Worm (Caenorhabditis elegans) whole organism, L4 larva: ENCODE data around the gene lgg-1.

ENCODE experiments used
- D1046.2 ChIP-seq: fragments of 200-800 bp; sonication (Bioruptor generic); IDR thresholded peaks from 2 replicates; pipeline ENCODE4 v1.3.6; 2022; ENCODE audit warnings: missing genetic modification characterization, missing compliant biosample characterization
- F37D6.2 ChIP-seq: sonication (generic microtip); optimal IDR thresholded peaks from 2 replicates; lab custom pipeline; 2016; ENCODE audit warnings: mild to moderate bottlenecking, missing genetic modification characterization, missing compliant biosample characterization
- F49E8.2 ChIP-seq: sonication (generic microtip); optimal IDR thresholded peaks from 2 replicates; lab custom pipeline; 2016; ENCODE audit warnings: missing compliant biosample characterization, mild to moderate bottlenecking, missing genetic modification characterization, borderline replicate concordance
- R02D3.7 ChIP-seq: fragments of 150-350 bp; sonication (generic microtip); optimal IDR thresholded peaks from 3 replicates; lab custom pipeline; 2014; ENCODE audit warnings: missing biosample characterization, missing genetic modification characterization
- T20F7.1 ChIP-seq: fragments of 200-800 bp; sonication (Bioruptor generic); optimal IDR thresholded peaks from 2 replicates; lab custom pipeline; 2018; ENCODE audit warnings: mild to moderate bottlenecking, missing genetic modification characterization, missing compliant biosample characterization
- T26A8.4 ChIP-seq: fragments of 200-800 bp; sonication (Bioruptor generic); IDR thresholded peaks from 2 replicates; pipeline ENCODE4 v1.3.6; 2022; ENCODE audit warnings: missing genetic modification characterization, missing compliant biosample characterization
- Y105C5A.15 ChIP-seq: fragments of 200-800 bp; sonication (Bioruptor generic); IDR thresholded peaks from 2 replicates; pipeline ENCODE4 v1.3.6; 2022; ENCODE audit warnings: missing genetic modification characterization, missing compliant biosample characterization
- Y75B8A.6 ChIP-seq: fragments of 200-800 bp; sonication (Bioruptor generic); IDR thresholded peaks from 2 replicates; pipeline ENCODE4 v1.3.6; 2022; ENCODE audit warnings: missing genetic modification reagents, missing genetic modification characterization, missing compliant biosample characterization
- attf-4 ChIP-seq: sonication (generic microtip); optimal IDR thresholded peaks from 3 replicates; lab custom pipeline; 2017; ENCODE audit warnings: missing biosample characterization, missing genetic modification characterization
- ceh-32 ChIP-seq: sonication (generic microtip); optimal IDR thresholded peaks from 2 replicates; lab custom pipeline; 2016; ENCODE audit warnings: mild to moderate bottlenecking, missing genetic modification characterization, missing compliant biosample characterization; ENCODE audit not compliant: poor library complexity
- ceh-44 ChIP-seq: fragments of 200-800 bp; sonication (Bioruptor generic); IDR thresholded peaks from 2 replicates; pipeline ENCODE4 v1.3.6; 2022; ENCODE audit warnings: missing genetic modification reagents, missing genetic modification characterization, missing compliant biosample characterization
- ceh-62 ChIP-seq: sonication (generic microtip); optimal IDR thresholded peaks from 2 replicates; lab custom pipeline; 2017; ENCODE audit warnings: missing biosample characterization, missing genetic modification characterization
- daf-16 ChIP-seq, 3 experiments: sonication (generic microtip); optimal IDR thresholded peaks; 2 replicates each; lab custom pipeline; 2016 to 2017; ENCODE audit warnings: missing genetic modification characterization in 3 of 3, missing genetic modification reagents in 3 of 3, mild to moderate bottlenecking in 2 of 3, missing compliant biosample characterization in 2 of 3, missing biosample characterization in 1 of 3, moderate library complexity in 1 of 3
- daf-19 ChIP-seq: fragments of 200-800 bp; sonication (Bioruptor generic); conservative IDR thresholded peaks from 2 replicates; pipeline ENCODE4 v1.3.6; 2022; ENCODE audit warnings: missing genetic modification characterization, missing compliant biosample characterization
- daf-8 ChIP-seq: fragments of 200-800 bp; sonication (Bioruptor generic); IDR thresholded peaks from 2 replicates; pipeline ENCODE4 v1.3.6; 2022; ENCODE audit warnings: missing genetic modification characterization, missing compliant biosample characterization
- dmd-6 ChIP-seq: fragments of 200-800 bp; sonication (Bioruptor generic); IDR thresholded peaks from 2 replicates; pipeline ENCODE4 v1.3.6; 2022; ENCODE audit warnings: missing genetic modification reagents, missing genetic modification characterization, missing compliant biosample characterization
- dmd-9 ChIP-seq: fragments of 200-800 bp; sonication (Bioruptor generic); IDR thresholded peaks from 2 replicates; pipeline ENCODE4 v1.3.6; 2022; ENCODE audit warnings: missing genetic modification reagents, missing genetic modification characterization, missing compliant biosample characterization
- dpl-1 ChIP-seq: fragments of 150-350 bp; optimal IDR thresholded peaks from 2 replicates; lab custom pipeline; 2014; ENCODE audit warnings: missing biosample characterization, missing genetic modification reagents, missing genetic modification characterization
- dve-1 ChIP-seq: sonication (generic microtip); optimal IDR thresholded peaks from 2 replicates; lab custom pipeline; 2017; ENCODE audit warnings: antibody characterized with exemption, mild to moderate bottlenecking, missing genetic modification characterization, missing compliant biosample characterization; ENCODE audit not compliant: insufficient read depth
- egl-27 ChIP-seq: sonication (generic microtip); optimal IDR thresholded peaks from 3 replicates; lab custom pipeline; 2017; ENCODE audit warnings: missing biosample characterization, missing genetic modification reagents, missing genetic modification characterization
- hlh-30 ChIP-seq: sonication (generic microtip); optimal IDR thresholded peaks from 2 replicates; lab custom pipeline; 2017; ENCODE audit warnings: antibody characterized with exemption, mild to moderate bottlenecking, missing genetic modification characterization, missing compliant biosample characterization; ENCODE audit not compliant: insufficient read depth
- lin-1 ChIP-seq: fragments of 200-800 bp; sonication (Bioruptor generic); IDR thresholded peaks from 2 replicates; pipeline ENCODE4 v1.3.6; 2022; ENCODE audit warnings: missing genetic modification reagents, missing genetic modification characterization, missing compliant biosample characterization
- lin-13 ChIP-seq: fragments of 150-350 bp; optimal IDR thresholded peaks from 2 replicates; lab custom pipeline; 2014; ENCODE audit warnings: missing biosample characterization, missing genetic modification reagents, missing genetic modification characterization
- lir-3 ChIP-seq: sonication (generic microtip); optimal IDR thresholded peaks from 2 replicates; lab custom pipeline; 2016; ENCODE audit warnings: mild to moderate bottlenecking, missing genetic modification characterization, missing compliant biosample characterization
- madf-9 ChIP-seq: fragments of 200-800 bp; sonication (Bioruptor generic); conservative IDR thresholded peaks from 2 replicates; pipeline ENCODE4 v1.3.6; 2022; ENCODE audit warnings: missing genetic modification reagents, missing genetic modification characterization, missing compliant biosample characterization
- mdl-1 ChIP-seq, 2 experiments: fragments of 150-350 bp in 1 of 2; sonication (generic microtip) in 1 of 2; optimal IDR thresholded peaks; 2 replicates each; lab custom pipeline; 2014 to 2017; ENCODE audit warnings: missing biosample characterization in 2 of 2, missing genetic modification characterization in 2 of 2
- mep-1 ChIP-seq: fragments of 150-350 bp; sonication (generic microtip); optimal IDR thresholded peaks from 3 replicates; lab custom pipeline; 2014; ENCODE audit warnings: missing biosample characterization, missing genetic modification characterization
- mxl-3 ChIP-seq: fragments of 200-800 bp; sonication (Bioruptor generic); optimal IDR thresholded peaks from 2 replicates; lab custom pipeline; 2018; ENCODE audit warnings: mild to moderate bottlenecking, missing genetic modification characterization, missing compliant biosample characterization
- nhr-102 ChIP-seq: sonication (generic microtip); optimal IDR thresholded peaks from 2 replicates; lab custom pipeline; 2016; ENCODE audit warnings: mild to moderate bottlenecking, missing genetic modification characterization, moderate library complexity, missing compliant biosample characterization
- nhr-28 ChIP-seq: fragments of 150-350 bp; optimal IDR thresholded peaks from 2 replicates; lab custom pipeline; 2014; ENCODE audit warnings: missing biosample characterization, missing genetic modification characterization
- nhr-41 ChIP-seq: fragments of 200-800 bp; sonication (Bioruptor generic); IDR thresholded peaks from 2 replicates; pipeline ENCODE4 v1.3.6; 2022; ENCODE audit warnings: missing genetic modification reagents, missing genetic modification characterization, missing compliant biosample characterization
- nhr-42 ChIP-seq: fragments of 200-800 bp; sonication (Bioruptor generic); IDR thresholded peaks from 2 replicates; pipeline ENCODE4 v1.3.6; 2022; ENCODE audit warnings: missing genetic modification characterization, missing compliant biosample characterization
- pha-4 ChIP-seq, 2 experiments: fragments of 150-350 bp in 1 of 2; fragments of 200-800 bp in 1 of 2; sonication (Bioruptor generic) in 1 of 2; IDR thresholded peaks in 1 of 2; optimal IDR thresholded peaks in 1 of 2; 2 replicates each; pipeline versions ENCODE4 v1.3.6 to Lab custom; 2014 to 2022; ENCODE audit warnings: missing genetic modification characterization in 2 of 2, missing genetic modification reagents in 2 of 2, missing biosample characterization in 1 of 2, missing compliant biosample characterization in 1 of 2
- pqm-1 ChIP-seq: sonication (generic microtip); optimal IDR thresholded peaks from 2 replicates; lab custom pipeline; 2017; ENCODE audit warnings: missing biosample characterization, missing genetic modification characterization
- rbr-2 ChIP-seq: sonication (generic microtip); optimal IDR thresholded peaks from 2 replicates; lab custom pipeline; 2016; ENCODE audit warnings: missing genotype, missing genetic modification characterization, missing compliant biosample characterization
- saeg-2 ChIP-seq: fragments of 200-800 bp; sonication (Bioruptor generic); IDR thresholded peaks from 2 replicates; pipeline ENCODE4 v1.3.6; 2022; ENCODE audit warnings: missing genetic modification reagents, missing genetic modification characterization, missing compliant biosample characterization
- sdz-12 ChIP-seq: fragments of 200-800 bp; sonication (Bioruptor generic); optimal IDR thresholded peaks from 2 replicates; lab custom pipeline; 2018; ENCODE audit warnings: mild to moderate bottlenecking, missing genetic modification characterization, missing compliant biosample characterization
- spr-3 ChIP-seq: fragments of 200-800 bp; sonication (Bioruptor generic); optimal IDR thresholded peaks from 2 replicates; lab custom pipeline; 2018; ENCODE audit warnings: mild to moderate bottlenecking, missing genetic modification characterization, missing compliant biosample characterization
- tra-1 ChIP-seq: fragments of 200-800 bp; sonication (Bioruptor generic); IDR thresholded peaks from 2 replicates; pipeline ENCODE4 v1.3.6; 2022; ENCODE audit warnings: missing genetic modification reagents, missing genetic modification characterization, missing compliant biosample characterization
- unc-130 ChIP-seq: sonication (generic microtip); optimal IDR thresholded peaks from 2 replicates; lab custom pipeline; 2016; ENCODE audit warnings: missing genetic modification reagents, missing genetic modification characterization, missing compliant biosample characterization
- unc-62 ChIP-seq, 3 experiments: fragments of 150-350 bp in 1 of 3; sonication (generic microtip); optimal IDR thresholded peaks in 2 of 3; peaks in 1 of 3; 1 replicate in 1 of 3; 2 replicates in 2 of 3; lab custom pipeline; 2014 to 2017; ENCODE audit warnings: missing biosample characterization in 3 of 3, missing genetic modification characterization in 3 of 3, missing genetic modification reagents in 3 of 3, missing genotype in 1 of 3
- zip-11 ChIP-seq: fragments of 200-800 bp; sonication (Bioruptor generic); IDR thresholded peaks from 2 replicates; pipeline ENCODE4 v1.3.6; 2022; ENCODE audit warnings: missing genetic modification characterization, missing compliant biosample characterization
- zip-2 ChIP-seq: fragments of 150-350 bp; optimal IDR thresholded peaks from 2 replicates; lab custom pipeline; 2014; ENCODE audit warnings: missing biosample characterization, missing genetic modification characterization

lgg-1 gene

ce11 chrII:6370110-6370509 lies 22.6 kb upstream of the lgg-1 start (continued):
- TF ChIP-seq ceh-32 (tag; lab: Kevin White, UChicago) (no peak), D1046.2 (GFP tag; lab: Robert Waterston, UW) (0 out of 2 replicates have a peak, but pooled peaks have one; percentile 38), pha-4 (GFP tag; IDR thresholded peaks at IDR 0.05; lab: Robert Waterston, UW) (peak; percentile 69), pha-4 (tag; optimal IDR thresholded peaks at IDR 0.05; lab: Kevin White, UChicago) (no peak), lin-13 (GFP tag; lab: Kevin White, UChicago) (peak; percentile 79), nhr-41 (GFP tag; lab: Robert Waterston, UW) (peak; percentile 31; the same call in 1 of the 2 replicates), tra-1 (GFP tag; lab: Robert Waterston, UW) (0 out of 2 replicates have a peak, but pooled peaks have one; percentile 59), mxl-3 (peak; percentile 76), rbr-2 (tag; lab: Kevin White, UChicago) (peak; percentile 73), F37D6.2 (tag; lab: Kevin White, UChicago) (peak; percentile 26), daf-19 (GFP tag; lab: Robert Waterston, UW) (peak; percentile 62; the same call in 1 of the 2 replicates), nhr-28 (tag; lab: Kevin White, UChicago) (peak; percentile 86), Y105C5A.15 (GFP tag; lab: Robert Waterston, UW) (no peak), mdl-1 (tag; optimal IDR thresholded peaks at IDR 0.05; lab: Kevin White, UChicago) (peak; percentile 90 to 95), T26A8.4 (GFP tag; lab: Robert Waterston, UW) (peak; percentile 80), nhr-42 (GFP tag; lab: Robert Waterston, UW) (no peak), zip-2 (no peak), madf-9 (GFP tag; lab: Robert Waterston, UW) (peak; percentile 39; the same call in 1 of the 2 replicates), egl-27 (no peak), dpl-1 (peak; percentile 71), Y75B8A.6 (GFP tag; lab: Robert Waterston, UW) (no peak), lin-1 (peak; percentile 78), pqm-1 (tag; lab: Kevin White, UChicago) (peak; percentile 24), daf-8 (GFP tag; lab: Robert Waterston, UW) (no peak), ceh-44 (GFP tag; lab: Robert Waterston, UW) (no peak), sdz-12 (GFP tag; lab: Kevin White, UChicago) (no peak), dve-1 (tag; lab: Kevin White, UChicago) (peak; percentile 91), T20F7.1 (peak; percentile 44), R02D3.7 (tag; lab: Kevin White, UChicago) (no peak), mep-1 (tag; lab: Kevin White, UChicago) (peak; percentile 83), ceh-62 (no peak), saeg-2 (GFP tag; lab: Robert Waterston, UW) (no peak), attf-4 (tag; lab: Kevin White, UChicago) (peak; percentile 31), dmd-9 (no peak), lir-3 (tag; lab: Kevin White, UChicago) (no peak), daf-16 (GFP tag; optimal IDR thresholded peaks at IDR 0.05; lab: Kevin White, UChicago) (no peak), daf-16 (tag; optimal IDR thresholded peaks at IDR 0.05; lab: Kevin White, UChicago) (peak; percentile 37), nhr-102 (tag; lab: Kevin White, UChicago) (peak; percentile 20), zip-11 (no peak), spr-3 (GFP tag; lab: Kevin White, UChicago) (peak; percentile 24), unc-62 (GFP tag; optimal IDR thresholded peaks at IDR 0.05 in 1 of 2; lab: Kevin White, UChicago) (peak in 1 of 2 experiments; percentile 56), unc-62 (tag; optimal IDR thresholded peaks at IDR 0.05; lab: Kevin White, UChicago) (no peak), F49E8.2 (tag; lab: Kevin White, UChicago) (peak; percentile 34), dmd-6 (GFP tag; lab: Robert Waterston, UW) (peak; percentile 80), unc-130 (GFP tag; lab: Kevin White, UChicago) (peak; percentile 63), hlh-30 (peak; percentile 98)
